Fruit fly (Drosophila melanogaster) whole organism, wandering third instar larva: Measurements from ENCODE around the gene PpD3.

Experiments
- Abd-B ChIP-seq: fragments of >200 bp; optimal IDR thresholded peaks from 2 replicates; lab custom pipeline; 2017; ENCODE audit warnings: missing biosample characterization, missing genetic modification characterization
- CG32264 ChIP-seq: fragments of 200-800 bp; sonication (Bioruptor generic); optimal IDR thresholded peaks from 2 replicates; lab custom pipeline; 2016; ENCODE audit warnings: missing biosample characterization, missing genetic modification characterization
- CG9705 ChIP-seq: fragments of 200-800 bp; sonication (Bioruptor generic); optimal IDR thresholded peaks from 2 replicates; lab custom pipeline; 2018; ENCODE audit warnings: missing biosample characterization, mild to moderate bottlenecking, missing genetic modification characterization
- CrebA ChIP-seq: fragments of 200-800 bp; sonication (Bioruptor generic); optimal IDR thresholded peaks from 2 replicates; lab custom pipeline; 2016; ENCODE audit warnings: missing biosample characterization, mild to moderate bottlenecking, missing genetic modification characterization, borderline replicate concordance
- Dfd ChIP-seq: fragments of >200 bp; optimal IDR thresholded peaks from 2 replicates; lab custom pipeline; 2017; ENCODE audit warnings: missing biosample characterization, missing genetic modification characterization
- Dif ChIP-seq: fragments of 200-275, 200-300 bp; sonication (Bioruptor generic); optimal IDR thresholded peaks from 2 replicates; lab custom pipeline; 2018; ENCODE audit warnings: missing biosample characterization, missing genetic modification characterization; ENCODE audit not compliant: partially characterized antibody
- GATAd ChIP-seq: sonication (Bioruptor generic); optimal IDR thresholded peaks from 2 replicates; lab custom pipeline; 2016; ENCODE audit warnings: missing biosample characterization, missing genetic modification characterization
- HLH106 ChIP-seq: fragments of 200-800 bp; optimal IDR thresholded peaks from 3 replicates; lab custom pipeline; 2019; ENCODE audit warnings: missing biosample characterization, mild to moderate bottlenecking, missing genetic modification characterization, moderate library complexity
- Hnf4 ChIP-seq: fragments of 200-800 bp; sonication (Bioruptor generic); optimal IDR thresholded peaks from 2 replicates; lab custom pipeline; 2016; ENCODE audit warnings: missing biosample characterization, mild to moderate bottlenecking, missing genetic modification characterization
- Hr78 ChIP-seq: fragments of >200 bp; optimal IDR thresholded peaks from 2 replicates; lab custom pipeline; 2017; ENCODE audit warnings: missing biosample characterization, missing genetic modification characterization
- Hr83 ChIP-seq: fragments of 200-300 bp; sonication (Bioruptor generic); optimal IDR thresholded peaks from 2 replicates; lab custom pipeline; 2016; ENCODE audit warnings: missing biosample characterization, mild to moderate bottlenecking, missing genetic modification characterization, moderate library complexity; ENCODE audit not compliant: poor library complexity, severe bottlenecking
- Jra ChIP-seq: sonication (Bioruptor generic); optimal IDR thresholded peaks from 2 replicates; lab custom pipeline; 2016; ENCODE audit warnings: missing biosample characterization, missing genetic modification characterization
- Mio ChIP-seq: sonication (Bioruptor generic); optimal IDR thresholded peaks from 2 replicates; lab custom pipeline; 2016; ENCODE audit warnings: missing biosample characterization, missing genetic modification characterization
- Myc ChIP-seq: fragments of >200 bp; optimal IDR thresholded peaks from 2 replicates; lab custom pipeline; 2017
- N ChIP-seq: fragments of >200 bp; optimal IDR thresholded peaks from 2 replicates; lab custom pipeline; 2018; ENCODE audit warnings: missing biosample characterization, missing external identifiers, missing genetic modification characterization
- OdsH ChIP-seq: fragments of 200-800 bp; sonication (Bioruptor generic); optimal IDR thresholded peaks from 2 replicates; lab custom pipeline; 2016; ENCODE audit warnings: missing biosample characterization, mild to moderate bottlenecking, missing genetic modification characterization
- Rel ChIP-seq, 2 experiments: fragments of 200-800 bp; sonication (Bioruptor generic) in 1 of 2; optimal IDR thresholded peaks; 2 replicates in 1 of 2; 3 replicates in 1 of 2; lab custom pipeline; 2016 to 2019; ENCODE audit warnings: mild to moderate bottlenecking in 2 of 2, missing biosample characterization in 2 of 2, missing genetic modification characterization in 2 of 2, moderate library complexity in 1 of 2
- Sp1 ChIP-seq: fragments of 200-800 bp; sonication (Bioruptor generic); optimal IDR thresholded peaks from 3 replicates; lab custom pipeline; 2019; ENCODE audit warnings: missing biosample characterization, mild to moderate bottlenecking, missing genetic modification characterization, moderate library complexity
- Vsx2 ChIP-seq: fragments of 200-300, 225-300 bp; sonication (Bioruptor generic); optimal IDR thresholded peaks from 2 replicates; lab custom pipeline; 2018; ENCODE audit warnings: missing biosample characterization, missing genetic modification characterization; ENCODE audit not compliant: partially characterized antibody
- br ChIP-seq: fragments of 200-800 bp; sonication (Bioruptor generic); optimal IDR thresholded peaks from 2 replicates; lab custom pipeline; 2016; ENCODE audit warnings: missing biosample characterization, missing genetic modification characterization
- brk ChIP-seq: fragments of 200-800 bp; sonication (Bioruptor generic); optimal IDR thresholded peaks from 2 replicates; lab custom pipeline; 2016; ENCODE audit warnings: missing biosample characterization, mild to moderate bottlenecking, missing genetic modification characterization
- dl ChIP-seq, 2 experiments: fragments of 175-275, 200-275 bp in 1 of 2; fragments of 200-275 bp in 1 of 2; sonication (Bioruptor generic); optimal IDR thresholded peaks; lab custom pipeline; 2018; ENCODE audit warnings: mild to moderate bottlenecking in 2 of 2, missing biosample characterization in 2 of 2, missing genetic modification characterization in 2 of 2, moderate library complexity in 2 of 2; ENCODE audit not compliant: partially characterized antibody in 2 of 2, insufficient read depth in 1 of 2
- dmrt93B ChIP-seq: fragments of 200-800 bp; sonication (Bioruptor generic); optimal IDR thresholded peaks from 2 replicates; lab custom pipeline; 2018; ENCODE audit warnings: missing biosample characterization, mild to moderate bottlenecking, missing genetic modification characterization
- dsf ChIP-seq: sonication (Bioruptor generic); optimal IDR thresholded peaks from 2 replicates; lab custom pipeline; 2016; ENCODE audit warnings: missing biosample characterization, missing genetic modification characterization, borderline replicate concordance
- ey ChIP-seq: fragments of 200-800 bp; sonication (Bioruptor generic); optimal IDR thresholded peaks from 2 replicates; lab custom pipeline; 2016; ENCODE audit warnings: missing biosample characterization, missing genetic modification characterization
- foxo ChIP-seq, 2 experiments: fragments of 200-800 bp; sonication (Bioruptor generic); optimal IDR thresholded peaks; 2 replicates in 1 of 2; 3 replicates in 1 of 2; lab custom pipeline; 2016 to 2017; ENCODE audit warnings: missing biosample characterization in 2 of 2, missing genetic modification characterization in 2 of 2
- fru ChIP-seq: fragments of 200-800 bp; sonication (Bioruptor generic); optimal IDR thresholded peaks from 3 replicates; lab custom pipeline; 2016; ENCODE audit warnings: missing biosample characterization, mild to moderate bottlenecking, missing genetic modification characterization
- h ChIP-seq: fragments of 200-800 bp; sonication (Bioruptor generic); optimal IDR thresholded peaks from 3 replicates; lab custom pipeline; 2016; ENCODE audit warnings: missing biosample characterization, mild to moderate bottlenecking, missing genetic modification characterization
- jim ChIP-seq: fragments of 175-275, 200-325 bp; sonication (Bioruptor generic); optimal IDR thresholded peaks from 2 replicates; lab custom pipeline; 2016; ENCODE audit warnings: missing biosample characterization, mild to moderate bottlenecking, missing genetic modification characterization
- lola ChIP-seq: fragments of >200 bp; optimal IDR thresholded peaks from 2 replicates; lab custom pipeline; 2017; ENCODE audit warnings: missing biosample characterization, missing genetic modification characterization
- pan ChIP-seq: fragments of >200 bp; optimal IDR thresholded peaks from 2 replicates; lab custom pipeline; 2017
- psq ChIP-seq: fragments of 200-800 bp; sonication (Bioruptor generic); optimal IDR thresholded peaks from 3 replicates; lab custom pipeline; 2017; ENCODE audit warnings: missing biosample characterization, mild to moderate bottlenecking, missing genetic modification characterization, moderate library complexity
- rgr ChIP-seq: fragments of 200-800 bp; sonication (Bioruptor generic); optimal IDR thresholded peaks from 3 replicates; lab custom pipeline; 2016; ENCODE audit warnings: missing biosample characterization, mild to moderate bottlenecking, missing genetic modification characterization
- sage ChIP-seq: fragments of 200-800 bp; sonication (Bioruptor generic); optimal IDR thresholded peaks from 2 replicates; lab custom pipeline; 2016; ENCODE audit warnings: missing biosample characterization, mild to moderate bottlenecking, missing genetic modification characterization
- sv ChIP-seq: fragments of 200-800 bp; sonication (Bioruptor generic); optimal IDR thresholded peaks from 3 replicates; lab custom pipeline; 2016; ENCODE audit warnings: missing biosample characterization, missing genetic modification characterization
- tai ChIP-seq: sonication (Bioruptor generic); optimal IDR thresholded peaks from 2 replicates; lab custom pipeline; 2016; ENCODE audit warnings: missing biosample characterization, missing genetic modification characterization
- usp ChIP-seq: fragments of >200 bp; optimal IDR thresholded peaks from 2 replicates; lab custom pipeline; 2017; ENCODE audit warnings: missing biosample characterization, missing genetic modification characterization
- woc ChIP-seq: sonication (Bioruptor generic); optimal IDR thresholded peaks from 2 replicates; lab custom pipeline; 2016; ENCODE audit warnings: missing biosample characterization, mild to moderate bottlenecking, missing genetic modification characterization

Gene PpD3

dm6 chr3R:9743995-9744394 lies 3.7 kb upstream of the PpD3 start:
- TF ChIP-seq brk (GFP tag; lab: Kevin White, UChicago) (no peak), Dfd (GFP tag; lab: Kevin White, UChicago) (peak; percentile 98)

- TF ChIP-seq Hr78 (GFP tag; lab: Kevin White, UChicago) (no peak), psq (GFP tag; lab: Kevin White, UChicago) (no peak), Abd-B (GFP tag; lab: Kevin White, UChicago) (no peak)
Observed at dm6 chr3R:9745442-9745841, 2.2 kb upstream of the PpD3 start.

dm6 chr3R:9746267-9746666 lies 1.4 kb upstream of the PpD3 start, which contains the start of gene CG34409:
Gene CG34409, minus strand, starts transcription at chr3R:9746367.
- TF ChIP-seq jim (GFP tag; lab: Kevin White, UChicago), result no peak
- no peak for TF ChIP-seq h (GFP tag; lab: Kevin White, UChicago)
- TF ChIP-seq OdsH, result no peak
- no peak for TF ChIP-seq Hnf4 (GFP tag; lab: Kevin White, UChicago)
- TF ChIP-seq foxo (GFP tag; optimal IDR thresholded peaks at IDR 0.05; lab: Kevin White, UChicago), result no peak
- TF ChIP-seq Vsx2, result no peak
- TF ChIP-seq rgr (GFP tag; lab: Kevin White, UChicago), result no peak
- no peak for TF ChIP-seq ey (GFP tag; lab: Kevin White, UChicago)
- TF ChIP-seq fru (GFP tag; lab: Kevin White, UChicago), result no peak
- TF ChIP-seq Rel (GFP tag; optimal IDR thresholded peaks at IDR 0.05; lab: Kevin White, UChicago), result no peak
- TF ChIP-seq Rel (tag; optimal IDR thresholded peaks at IDR 0.05; lab: Kevin White, UChicago), result no peak
- TF ChIP-seq dsf, result no peak

- TF ChIP-seq HLH106 (tag; lab: Kevin White, UChicago) (peak; percentile 79), CG9705 (GFP tag; lab: Kevin White, UChicago) (peak; percentile 74), Sp1 (GFP tag; lab: Kevin White, UChicago) (peak; percentile 76), foxo (GFP tag; optimal IDR thresholded peaks at IDR 0.05; lab: Kevin White, UChicago) (peak in 1 of 2 experiments; percentile 32), rgr (GFP tag; lab: Kevin White, UChicago) (peak; percentile 73), Hr78 (GFP tag; lab: Kevin White, UChicago) (no peak), Vsx2 (no peak), lola (no peak), Hr83 (no peak), N (GFP tag; lab: Kevin White, UChicago) (no peak), Dfd (GFP tag; lab: Kevin White, UChicago) (no peak), Mio (GFP tag; lab: Kevin White, UChicago) (no peak), pan (lab: Kevin White, UChicago) (no peak), OdsH (peak; percentile 55), brk (GFP tag; lab: Kevin White, UChicago) (no peak), usp (GFP tag; lab: Kevin White, UChicago) (no peak), dmrt93B (GFP tag; lab: Kevin White, UChicago) (no peak), Dif (peak; percentile 17), sv (GFP tag; lab: Kevin White, UChicago) (peak; percentile 55), sage (GFP tag; lab: Kevin White, UChicago) (no peak), Myc (lab: Kevin White, UChicago) (peak; percentile 50), ey (GFP tag; lab: Kevin White, UChicago) (peak; percentile 51), Hnf4 (GFP tag; lab: Kevin White, UChicago) (no peak), tai (GFP tag; lab: Kevin White, UChicago) (no peak), CG32264 (GFP tag; lab: Kevin White, UChicago) (no peak), fru (GFP tag; lab: Kevin White, UChicago) (no peak), dl (GFP tag; optimal IDR thresholded peaks at IDR 0.05; lab: Kevin White, UChicago; ENCODE audit: insufficient read depth in 1 of 2, partially characterized antibody in 2 of 2) (no peak), jim (GFP tag; lab: Kevin White, UChicago) (no peak), Abd-B (GFP tag; lab: Kevin White, UChicago) (no peak), CrebA (GFP tag; lab: Kevin White, UChicago) (no peak), Jra (GFP tag; lab: Kevin White, UChicago) (no peak), Rel (GFP tag; optimal IDR thresholded peaks at IDR 0.05; lab: Kevin White, UChicago) (no peak), Rel (tag; optimal IDR thresholded peaks at IDR 0.05; lab: Kevin White, UChicago) (peak; percentile 65), h (GFP tag; lab: Kevin White, UChicago) (no peak), dsf (peak; percentile 10), woc (GFP tag; lab: Kevin White, UChicago) (peak; percentile 96), GATAd (GFP tag; lab: Kevin White, UChicago) (no peak), br (peak; percentile 80), psq (GFP tag; lab: Kevin White, UChicago) (peak; percentile 53)
Observed at dm6 chr3R:9747272-9747874, 302 bp upstream of the PpD3 start, which contains the start of gene CG12948. Gene CG12948, minus strand, starts transcription at chr3R:9747744.
